Worm (Caenorhabditis elegans): ENCODE data around the gene R11H6.5.

DNA sequence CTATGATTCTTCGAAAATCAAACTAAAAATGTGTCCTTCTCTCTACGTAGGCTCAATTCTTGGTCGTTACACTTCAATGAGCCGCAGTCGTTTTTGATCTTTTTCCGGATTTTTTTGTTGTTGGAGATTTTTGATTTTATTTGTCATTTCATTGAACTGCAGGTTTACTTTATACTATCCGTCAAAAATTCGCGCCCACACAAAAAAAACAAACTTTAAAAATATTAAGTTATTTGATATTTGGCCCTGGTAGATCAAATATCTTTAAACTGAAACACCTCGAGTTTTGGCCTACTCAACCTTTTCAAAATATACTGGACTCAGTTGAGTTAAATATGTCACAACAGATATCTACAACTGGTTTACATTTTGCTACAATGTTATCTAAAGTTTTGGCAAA lies 3.6 kb upstream of the R11H6.5 start:
- TF ChIP-seq dmd-6 (GFP tag; IDR thresholded peaks at IDR 0.05) (no peak), nhr-11 (tag; optimal IDR thresholded peaks at IDR 0.05) (no peak), ZK546.5 (tag; optimal IDR thresholded peaks at IDR 0.05) (no peak), ceh-82 (tag; optimal IDR thresholded peaks at IDR 0.05) (no peak), fkh-10 (GFP tag; optimal IDR thresholded peaks at IDR 0.05) (no peak), snpc-4 (tag; optimal IDR thresholded peaks at IDR 0.05) (no peak), mes-2 (tag; optimal IDR thresholded peaks at IDR 0.05; ENCODE audit: poor library complexity, severe bottlenecking) (no peak), spr-1 (tag; optimal IDR thresholded peaks at IDR 0.05) (no peak), zag-1 (tag; optimal IDR thresholded peaks at IDR 0.05) (no peak), nhr-28 (tag; optimal IDR thresholded peaks at IDR 0.05) (no peak), unc-39 (tag; optimal IDR thresholded peaks at IDR 0.05) (no peak), madf-9 (GFP tag; conservative IDR thresholded peaks at IDR 0.05) (no peak), T20F7.1 (GFP tag; optimal IDR thresholded peaks at IDR 0.05) (no peak)

All from whole organism, L4 larva.